Worm (Caenorhabditis elegans) whole organism, L1 larva: ENCODE data around the gene lgc-37.

ENCODE experiments used
- C16A3.4 ChIP-seq: fragments of 150-350 bp; optimal IDR thresholded peaks from 2 replicates; lab custom pipeline; 2014; ENCODE audit warnings: missing biosample characterization, missing genetic modification characterization
- F16B12.6 ChIP-seq: fragments of 150-350 bp; optimal IDR thresholded peaks from 2 replicates; lab custom pipeline; 2014; ENCODE audit warnings: missing biosample characterization, missing genetic modification characterization
- Y116A8C.19 ChIP-seq: sonication (generic microtip); optimal IDR thresholded peaks from 2 replicates; lab custom pipeline; 2016; ENCODE audit warnings: missing compliant biosample characterization, missing genetic modification characterization, borderline replicate concordance
- aly-2 ChIP-seq: fragments of 150-350 bp; optimal IDR thresholded peaks from 2 replicates; lab custom pipeline; 2014; ENCODE audit warnings: missing biosample characterization, missing genetic modification characterization
- blmp-1 ChIP-seq: fragments of 150-350 bp; optimal IDR thresholded peaks from 2 replicates; lab custom pipeline; 2014; ENCODE audit warnings: missing biosample characterization, missing genetic modification characterization
- ceh-63 ChIP-seq: fragments of 200-800 bp; sonication (Bioruptor generic); optimal IDR thresholded peaks from 2 replicates; lab custom pipeline; 2018; ENCODE audit warnings: mild to moderate bottlenecking, missing genetic modification characterization, missing compliant biosample characterization
- ceh-8 ChIP-seq: fragments of 200-800 bp; sonication (Bioruptor generic); optimal IDR thresholded peaks from 2 replicates; lab custom pipeline; 2018; ENCODE audit warnings: mild to moderate bottlenecking, missing genetic modification characterization, moderate library complexity, missing compliant biosample characterization
- ceh-82 ChIP-seq, 3 experiments: fragments of 150-350 bp in 1 of 3; sonication (generic microtip) in 2 of 3; optimal IDR thresholded peaks; 2 replicates each; lab custom pipeline; 2014 to 2017; ENCODE audit warnings: missing biosample characterization in 3 of 3, missing genetic modification characterization in 3 of 3
- ceh-90 ChIP-seq: sonication (generic microtip); optimal IDR thresholded peaks from 2 replicates; lab custom pipeline; 2016; ENCODE audit warnings: missing genetic modification characterization, missing compliant biosample characterization
- dpl-1 ChIP-seq, 3 experiments: fragments of 150-350 bp in 2 of 3; sonication (generic microtip) in 1 of 3; optimal IDR thresholded peaks; 2 replicates each; lab custom pipeline; 2014 to 2017; ENCODE audit warnings: missing biosample characterization in 3 of 3, missing genetic modification characterization in 3 of 3, missing genetic modification reagents in 3 of 3
- efl-1 ChIP-seq, 4 experiments: fragments of 150-350 bp; optimal IDR thresholded peaks in 3 of 4; peaks in 1 of 4; 1 replicate in 1 of 4; 2 replicates in 3 of 4; lab custom pipeline; 2014; ENCODE audit warnings: missing biosample characterization in 2 of 4, missing genetic modification characterization in 2 of 4, missing genetic modification reagents in 2 of 4
- egl-27 ChIP-seq, 2 experiments: fragments of 150-350 bp in 1 of 2; sonication (generic microtip); optimal IDR thresholded peaks; 3 replicates each; lab custom pipeline; 2017 to 2018; ENCODE audit warnings: missing biosample characterization in 2 of 2, missing genetic modification characterization in 2 of 2, missing genetic modification reagents in 2 of 2
- elt-3 ChIP-seq, 6 experiments: fragments of 150-350 bp in 1 of 6; sonication (generic microtip); optimal IDR thresholded peaks; 2 replicates each; lab custom pipeline; 2017 to 2018; ENCODE audit warnings: missing biosample characterization in 6 of 6, missing genetic modification characterization in 6 of 6, inconsistent platforms in 1 of 6
- ets-5 ChIP-seq: fragments of 200-800 bp; sonication (Bioruptor generic); IDR thresholded peaks from 2 replicates; pipeline ENCODE4 v1.3.6; 2022; ENCODE audit warnings: missing genetic modification characterization, missing compliant biosample characterization
- fkh-10 ChIP-seq: sonication (generic microtip); optimal IDR thresholded peaks from 2 replicates; lab custom pipeline; 2017; ENCODE audit warnings: missing biosample characterization, missing genetic modification reagents, missing genetic modification characterization
- fkh-4 ChIP-seq: sonication (generic microtip); optimal IDR thresholded peaks from 2 replicates; lab custom pipeline; 2016; ENCODE audit warnings: missing compliant biosample characterization, missing genetic modification characterization, borderline replicate concordance
- fkh-8 ChIP-seq: sonication (generic microtip); optimal IDR thresholded peaks from 2 replicates; lab custom pipeline; 2016; ENCODE audit warnings: mild to moderate bottlenecking, missing genetic modification characterization, missing compliant biosample characterization
- hlh-17 ChIP-seq: fragments of 200-800 bp; sonication (Bioruptor generic); optimal IDR thresholded peaks from 2 replicates; lab custom pipeline; 2018; ENCODE audit warnings: missing genetic modification characterization, mild to moderate bottlenecking, missing compliant biosample characterization, moderate library complexity, borderline replicate concordance
- hpl-2 ChIP-seq: fragments of 150-350 bp; optimal IDR thresholded peaks from 2 replicates; lab custom pipeline; 2014; ENCODE audit warnings: missing biosample characterization, missing genetic modification reagents, missing genetic modification characterization
- isw-1 ChIP-seq: fragments of 200-800 bp; sonication (Bioruptor generic); IDR thresholded peaks from 2 replicates; pipeline ENCODE4 v1.3.6; 2022; ENCODE audit warnings: missing genetic modification characterization, missing compliant biosample characterization
- jun-1 ChIP-seq: fragments of 150-350 bp; optimal IDR thresholded peaks from 2 replicates; lab custom pipeline; 2014; ENCODE audit warnings: missing biosample characterization, missing genetic modification reagents, missing genetic modification characterization
- lin-13 ChIP-seq: fragments of 150-350 bp; optimal IDR thresholded peaks from 2 replicates; lab custom pipeline; 2014; ENCODE audit warnings: missing biosample characterization, missing genetic modification reagents, missing genetic modification characterization
- lir-3 ChIP-seq: sonication (generic microtip); optimal IDR thresholded peaks from 2 replicates; lab custom pipeline; 2016; ENCODE audit warnings: mild to moderate bottlenecking, missing genetic modification characterization, moderate library complexity, missing compliant biosample characterization; ENCODE audit not compliant: poor library complexity
- lsy-2 ChIP-seq, 2 experiments: fragments of 150-350 bp; optimal IDR thresholded peaks; 2 replicates each; lab custom pipeline; 2014; ENCODE audit warnings: missing biosample characterization in 2 of 2, missing genetic modification characterization in 2 of 2
- mab-9 ChIP-seq: fragments of 200-800 bp; sonication (Bioruptor generic); IDR thresholded peaks from 2 replicates; pipeline ENCODE4 v1.3.6; 2022; ENCODE audit warnings: missing genetic modification reagents, missing genetic modification characterization, missing compliant biosample characterization
- mdl-1 ChIP-seq, 2 experiments: fragments of 150-350 bp; optimal IDR thresholded peaks; 2 replicates each; lab custom pipeline; 2014 to 2017; ENCODE audit warnings: missing biosample characterization in 2 of 2, missing genetic modification characterization in 2 of 2, inconsistent platforms in 1 of 2
- mep-1 ChIP-seq: fragments of 150-350 bp; optimal IDR thresholded peaks from 2 replicates; lab custom pipeline; 2014; ENCODE audit warnings: missing biosample characterization, missing genetic modification characterization
- nhr-12 ChIP-seq: sonication (generic microtip); optimal IDR thresholded peaks from 2 replicates; lab custom pipeline; 2017; ENCODE audit warnings: missing biosample characterization, missing genetic modification characterization
- nhr-19 ChIP-seq: fragments of 200-800 bp; sonication (Bioruptor generic); conservative IDR thresholded peaks from 2 replicates; pipeline ENCODE4 v1.3.6; 2022; ENCODE audit warnings: missing genetic modification characterization, missing compliant biosample characterization
- nhr-20 ChIP-seq: sonication (generic microtip); optimal IDR thresholded peaks from 2 replicates; lab custom pipeline; 2016; ENCODE audit warnings: mild to moderate bottlenecking, missing genetic modification characterization, missing compliant biosample characterization
- nhr-28 ChIP-seq: fragments of 150-350 bp; optimal IDR thresholded peaks from 2 replicates; lab custom pipeline; 2014; ENCODE audit warnings: missing biosample characterization, missing genetic modification characterization
- nhr-47 ChIP-seq: sonication (generic microtip); optimal IDR thresholded peaks from 2 replicates; lab custom pipeline; 2016; ENCODE audit warnings: mild to moderate bottlenecking, missing genetic modification characterization, moderate library complexity, missing compliant biosample characterization
- nhr-77 ChIP-seq: fragments of 150-350 bp; optimal IDR thresholded peaks from 2 replicates; lab custom pipeline; 2014; ENCODE audit warnings: missing biosample characterization, missing genetic modification characterization
- nhr-85 ChIP-seq: sonication (generic microtip); peaks from one replicate; lab custom pipeline; 2016; ENCODE audit warnings: missing genetic modification characterization, inconsistent platforms, missing compliant biosample characterization
- nhr-90 ChIP-seq: sonication (generic microtip); optimal IDR thresholded peaks from 2 replicates; lab custom pipeline; 2016; ENCODE audit warnings: mild to moderate bottlenecking, missing genetic modification characterization, missing compliant biosample characterization; ENCODE audit not compliant: poor library complexity
- pag-3 ChIP-seq: sonication (generic microtip); optimal IDR thresholded peaks from 2 replicates; lab custom pipeline; 2017; ENCODE audit warnings: missing genetic modification characterization, mild to moderate bottlenecking, missing compliant biosample characterization, antibody characterized with exemption, borderline replicate concordance; ENCODE audit not compliant: insufficient read depth
- pax-3 ChIP-seq: fragments of 200-800 bp; sonication (Bioruptor generic); optimal IDR thresholded peaks from 2 replicates; lab custom pipeline; 2018; ENCODE audit warnings: mild to moderate bottlenecking, missing genetic modification characterization, moderate library complexity, missing compliant biosample characterization
- pqm-1 ChIP-seq: sonication (generic microtip); optimal IDR thresholded peaks from 3 replicates; lab custom pipeline; 2017; ENCODE audit warnings: missing biosample characterization, missing genetic modification characterization
- rnt-1 ChIP-seq: sonication (generic microtip); optimal IDR thresholded peaks from 2 replicates; lab custom pipeline; 2016; ENCODE audit warnings: mild to moderate bottlenecking, missing genetic modification characterization, moderate library complexity, missing compliant biosample characterization
- snpc-4 ChIP-seq: fragments of 150-350 bp; optimal IDR thresholded peaks from 2 replicates; lab custom pipeline; 2014; ENCODE audit warnings: missing biosample characterization, missing genetic modification characterization
- snu-23 ChIP-seq: sonication (generic microtip); optimal IDR thresholded peaks from 2 replicates; lab custom pipeline; 2016; ENCODE audit warnings: missing genetic modification characterization, missing compliant biosample characterization
- sox-4 ChIP-seq: sonication (generic microtip); optimal IDR thresholded peaks from 2 replicates; lab custom pipeline; 2016; ENCODE audit warnings: missing genetic modification characterization, missing compliant biosample characterization
- sptf-1 ChIP-seq: fragments of 150-350 bp; optimal IDR thresholded peaks from 2 replicates; lab custom pipeline; 2014; ENCODE audit warnings: missing biosample characterization, missing genetic modification characterization
- swsn-7 ChIP-seq: sonication (generic microtip); optimal IDR thresholded peaks from 2 replicates; lab custom pipeline; 2016; ENCODE audit warnings: missing genetic modification characterization, missing compliant biosample characterization
- tbx-2 ChIP-seq: sonication (generic microtip); optimal IDR thresholded peaks from 2 replicates; lab custom pipeline; 2016; ENCODE audit warnings: missing genetic modification characterization, missing compliant biosample characterization
- unc-86 ChIP-seq: sonication (generic microtip); optimal IDR thresholded peaks from 2 replicates; lab custom pipeline; 2016; ENCODE audit warnings: missing genetic modification characterization, missing compliant biosample characterization
- unc-98 ChIP-seq: fragments of 200-800 bp; sonication (Bioruptor generic); IDR thresholded peaks from 2 replicates; pipeline ENCODE4 v1.3.6; 2022; ENCODE audit warnings: missing genetic modification characterization, missing compliant biosample characterization
- vab-15 ChIP-seq: sonication (generic microtip); optimal IDR thresholded peaks from 2 replicates; lab custom pipeline; 2017; ENCODE audit warnings: missing genotype, mild to moderate bottlenecking, missing genetic modification characterization, missing compliant biosample characterization
- xbp-1 ChIP-seq: sonication (generic microtip); optimal IDR thresholded peaks from 2 replicates; lab custom pipeline; 2016; ENCODE audit warnings: missing genetic modification characterization, missing compliant biosample characterization
- zip-4 ChIP-seq: fragments of 200-800 bp; sonication (Bioruptor generic); optimal IDR thresholded peaks from 2 replicates; lab custom pipeline; 2018; ENCODE audit warnings: mild to moderate bottlenecking, missing genetic modification characterization, moderate library complexity, missing compliant biosample characterization

The lgc-37 gene

DNA sequence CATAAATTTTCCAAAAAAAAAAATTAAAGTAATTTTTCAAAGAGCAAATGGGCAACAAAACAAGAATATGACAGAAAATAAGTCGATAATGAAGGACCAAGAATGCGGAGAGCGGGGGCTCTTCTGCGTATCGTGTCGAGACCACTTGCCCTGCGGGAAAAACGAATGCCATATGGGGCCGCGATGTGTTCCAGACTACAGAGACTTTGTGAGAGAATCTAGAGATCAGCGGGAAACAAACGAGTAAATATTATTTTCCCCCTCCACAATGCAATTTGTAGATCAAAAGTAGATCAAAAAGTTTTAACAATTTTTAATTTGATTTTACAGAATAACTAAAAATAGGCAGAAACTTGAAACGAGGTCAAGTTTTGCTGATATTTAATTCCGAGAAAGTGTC lies 55.2 kb downstream of the lgc-37 start:
- TF ChIP-seq efl-1 (optimal IDR thresholded peaks at IDR 0.05; lab: Kevin White, UChicago) (no peak), efl-1 (GFP tag; optimal IDR thresholded peaks at IDR 0.05 in 1 of 2; lab: Kevin White, UChicago) (peak in 1 of 2 experiments; percentile 38), mab-9 (no peak), fkh-4 (tag; lab: Kevin White, UChicago) (no peak), lin-13 (GFP tag; lab: Kevin White, UChicago) (no peak)

DNA sequence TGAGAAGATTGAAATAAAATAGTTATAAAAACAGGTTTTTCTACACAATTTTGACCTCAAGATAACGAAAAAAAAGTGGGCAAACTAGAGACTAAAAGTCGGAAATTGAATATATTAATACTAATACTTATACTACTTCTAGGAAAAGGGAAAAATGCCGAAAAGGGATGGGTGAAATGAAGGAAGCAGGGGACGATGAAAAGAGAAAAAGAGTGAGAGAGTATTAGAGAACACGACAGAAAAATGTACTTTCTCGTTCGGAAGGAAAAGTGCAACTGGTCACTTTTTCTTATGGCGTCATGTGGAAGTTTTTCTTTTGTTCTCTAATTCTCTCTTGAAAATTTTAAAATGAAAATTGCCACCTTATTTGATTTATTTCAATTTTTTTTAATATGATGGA lies 56.4 kb downstream of the lgc-37 start:
- TF ChIP-seq lir-3 (tag; lab: Kevin White, UChicago) (no peak), snpc-4 (tag; lab: Kevin White, UChicago) (no peak), hpl-2 (no peak), zip-4 (GFP tag; lab: Kevin White, UChicago) (no peak), swsn-7 (peak; percentile 44), tbx-2 (tag; lab: Kevin White, UChicago) (peak; percentile 14), sptf-1 (tag; lab: Kevin White, UChicago) (no peak), snu-23 (GFP tag; lab: Kevin White, UChicago) (peak; percentile 50), ceh-8 (no peak), nhr-12 (no peak), F16B12.6 (tag; lab: Kevin White, UChicago) (no peak), unc-98 (GFP tag; lab: Robert Waterston, UW) (no peak), dpl-1 (GFP tag; optimal IDR thresholded peaks at IDR 0.05; lab: Kevin White, UChicago) (peak; percentile 22 to 34 (median 28)), ceh-90 (tag; lab: Kevin White, UChicago) (no peak), nhr-19 (GFP tag; lab: Robert Waterston, UW) (peak; percentile 36; the same call in 1 of the 2 replicates), Y116A8C.19 (tag; lab: Kevin White, UChicago) (no peak), unc-86 (peak; percentile 62), mdl-1 (tag; optimal IDR thresholded peaks at IDR 0.05; lab: Kevin White, UChicago) (peak in 1 of 2 experiments; percentile 9), C16A3.4 (tag; lab: Kevin White, UChicago) (peak; percentile 21), jun-1 (tag; lab: Kevin White, UChicago) (peak; percentile 32), sox-4 (tag; lab: Kevin White, UChicago) (peak; percentile 3), lsy-2 (tag; optimal IDR thresholded peaks at IDR 0.05; lab: Kevin White, UChicago) (peak; percentile 55 to 61), fkh-10 (peak; percentile 8), ceh-82 (tag; optimal IDR thresholded peaks at IDR 0.05; lab: Kevin White, UChicago) (no peak), rnt-1 (no peak), fkh-8 (tag; lab: Kevin White, UChicago) (peak; percentile 85), nhr-28 (tag; lab: Kevin White, UChicago) (no peak), mab-9 (no peak), egl-27 (tag; optimal IDR thresholded peaks at IDR 0.05; lab: Kevin White, UChicago) (peak in 1 of 2 experiments; percentile 40), pag-3 (no peak), elt-3 (tag; optimal IDR thresholded peaks at IDR 0.05; lab: Kevin White, UChicago) (peak in 2 of 6 experiments; percentile 26 to 62), aly-2 (tag; lab: Kevin White, UChicago) (no peak), pax-3 (tag; lab: Kevin White, UChicago) (no peak), nhr-90 (tag; lab: Kevin White, UChicago) (peak; percentile 68), nhr-20 (tag; lab: Kevin White, UChicago) (peak; percentile 73), nhr-47 (tag; lab: Kevin White, UChicago) (peak; percentile 82), nhr-77 (tag; lab: Kevin White, UChicago) (no peak), vab-15 (tag; lab: Kevin White, UChicago) (no peak), ets-5 (GFP tag; lab: Robert Waterston, UW) (no peak), pqm-1 (tag; lab: Kevin White, UChicago) (no peak), xbp-1 (tag; lab: Kevin White, UChicago) (peak; percentile 18), nhr-85 (tag; lab: Kevin White, UChicago) (peak; percentile 98), hlh-17 (GFP tag; lab: Kevin White, UChicago) (no peak), isw-1 (GFP tag; lab: Robert Waterston, UW) (no peak), ceh-63 (no peak), mep-1 (tag; lab: Kevin White, UChicago) (peak; percentile 64), blmp-1 (tag; lab: Kevin White, UChicago) (peak; percentile 92)
